Worm (Caenorhabditis elegans) whole organism, early embryonic: ENCODE measurements around the gene T28C6.5.

Experiments
- aly-1 ChIP-seq: sonication (generic microtip); optimal IDR thresholded peaks from 2 replicates; lab custom pipeline; 2016; ENCODE audit warnings: missing genetic modification characterization, missing compliant biosample characterization
- ama-1 ChIP-seq: fragments of 150-350 bp; optimal IDR thresholded peaks from 2 replicates; lab custom pipeline; 2014

ce11 chrIV:8848983-8849382, 27.7 kb downstream of the T28C6.5 start:
- TF ChIP-seq aly-1 (tag; lab: Kevin White, UChicago) (no peak), ama-1 (lab: Kevin White, UChicago) (no peak)
